Fruit fly (Drosophila melanogaster) whole organism, wandering third instar larva: ENCODE data around the gene noc.

Experiments
- CrebA ChIP-seq: fragments of 200-800 bp; sonication (Bioruptor generic); optimal IDR thresholded peaks from 2 replicates; lab custom pipeline; 2016; ENCODE audit warnings: missing biosample characterization, mild to moderate bottlenecking, missing genetic modification characterization, borderline replicate concordance
- Dfd ChIP-seq: fragments of >200 bp; optimal IDR thresholded peaks from 2 replicates; lab custom pipeline; 2017; ENCODE audit warnings: missing biosample characterization, missing genetic modification characterization
- Rel ChIP-seq, 2 experiments: fragments of 200-800 bp; sonication (Bioruptor generic) in 1 of 2; optimal IDR thresholded peaks; 2 replicates in 1 of 2; 3 replicates in 1 of 2; lab custom pipeline; 2016 to 2019; ENCODE audit warnings: mild to moderate bottlenecking in 2 of 2, missing biosample characterization in 2 of 2, missing genetic modification characterization in 2 of 2, moderate library complexity in 1 of 2
- Vsx2 ChIP-seq: fragments of 200-300, 225-300 bp; sonication (Bioruptor generic); optimal IDR thresholded peaks from 2 replicates; lab custom pipeline; 2018; ENCODE audit warnings: missing biosample characterization, missing genetic modification characterization; ENCODE audit not compliant: partially characterized antibody
- br ChIP-seq: fragments of 200-800 bp; sonication (Bioruptor generic); optimal IDR thresholded peaks from 2 replicates; lab custom pipeline; 2016; ENCODE audit warnings: missing biosample characterization, missing genetic modification characterization
- brk ChIP-seq: fragments of 200-800 bp; sonication (Bioruptor generic); optimal IDR thresholded peaks from 2 replicates; lab custom pipeline; 2016; ENCODE audit warnings: missing biosample characterization, mild to moderate bottlenecking, missing genetic modification characterization
- dsf ChIP-seq: sonication (Bioruptor generic); optimal IDR thresholded peaks from 2 replicates; lab custom pipeline; 2016; ENCODE audit warnings: missing biosample characterization, missing genetic modification characterization, borderline replicate concordance
- h ChIP-seq: fragments of 200-800 bp; sonication (Bioruptor generic); optimal IDR thresholded peaks from 3 replicates; lab custom pipeline; 2016; ENCODE audit warnings: missing biosample characterization, mild to moderate bottlenecking, missing genetic modification characterization
- pan ChIP-seq: fragments of >200 bp; optimal IDR thresholded peaks from 2 replicates; lab custom pipeline; 2017
- psq ChIP-seq: fragments of 200-800 bp; sonication (Bioruptor generic); optimal IDR thresholded peaks from 3 replicates; lab custom pipeline; 2017; ENCODE audit warnings: missing biosample characterization, mild to moderate bottlenecking, missing genetic modification characterization, moderate library complexity
- sage ChIP-seq: fragments of 200-800 bp; sonication (Bioruptor generic); optimal IDR thresholded peaks from 2 replicates; lab custom pipeline; 2016; ENCODE audit warnings: missing biosample characterization, mild to moderate bottlenecking, missing genetic modification characterization
- tai ChIP-seq: sonication (Bioruptor generic); optimal IDR thresholded peaks from 2 replicates; lab custom pipeline; 2016; ENCODE audit warnings: missing biosample characterization, missing genetic modification characterization
- usp ChIP-seq: fragments of >200 bp; optimal IDR thresholded peaks from 2 replicates; lab custom pipeline; 2017; ENCODE audit warnings: missing biosample characterization, missing genetic modification characterization
- woc ChIP-seq: sonication (Bioruptor generic); optimal IDR thresholded peaks from 2 replicates; lab custom pipeline; 2016; ENCODE audit warnings: missing biosample characterization, mild to moderate bottlenecking, missing genetic modification characterization

DNA sequence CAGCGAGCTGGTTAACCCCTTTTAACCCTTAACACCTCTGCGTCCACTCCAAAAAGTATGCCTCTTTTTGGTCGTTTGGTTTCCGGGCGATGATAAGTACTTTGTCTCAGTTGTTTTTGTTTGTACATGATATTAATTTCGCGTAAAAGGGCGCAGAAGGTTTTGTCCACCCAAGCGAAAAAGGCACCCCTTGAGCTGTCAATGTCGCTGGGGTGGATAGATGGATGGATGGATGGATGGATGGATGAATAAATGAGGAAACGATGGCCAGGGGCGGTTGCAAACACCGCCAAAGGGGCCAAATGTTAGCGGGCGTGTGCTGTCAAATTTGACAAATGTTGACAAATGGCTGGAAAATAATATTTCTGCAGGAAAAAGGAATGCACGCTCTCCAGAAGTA is 35.5 kb upstream of the noc start:
- TF ChIP-seq woc (GFP tag; lab: Kevin White, UChicago), result no peak
- no peak for TF ChIP-seq h (GFP tag; lab: Kevin White, UChicago)
- TF ChIP-seq Dfd (GFP tag; lab: Kevin White, UChicago), result no peak
- TF ChIP-seq psq (GFP tag; lab: Kevin White, UChicago), result no peak
- TF ChIP-seq br (GFP tag; lab: Kevin White, UChicago), result no peak
- no peak for TF ChIP-seq CrebA
- TF ChIP-seq brk (GFP tag; lab: Kevin White, UChicago), result no peak
- TF ChIP-seq Vsx2 (GFP tag; lab: Kevin White, UChicago), result no peak
- no peak for TF ChIP-seq pan (lab: Kevin White, UChicago)
- no peak for TF ChIP-seq Rel (GFP tag; optimal IDR thresholded peaks at IDR 0.05; lab: Kevin White, UChicago)
- TF ChIP-seq Rel (tag; optimal IDR thresholded peaks at IDR 0.05; lab: Kevin White, UChicago), result no peak
- no peak for TF ChIP-seq tai (GFP tag; lab: Kevin White, UChicago)
- no peak for TF ChIP-seq usp (GFP tag; lab: Kevin White, UChicago)
- TF ChIP-seq dsf (GFP tag; lab: Kevin White, UChicago), result no peak
- no peak for TF ChIP-seq sage (GFP tag; lab: Kevin White, UChicago)
